Fruit fly (Drosophila melanogaster) whole organism, wandering third instar larva: ENCODE results near the gene Uggt.

ENCODE experiments used
- CG9705 ChIP-seq: fragments of 200-800 bp; sonication (Bioruptor generic); optimal IDR thresholded peaks from 2 replicates; lab custom pipeline; 2018; ENCODE audit warnings: missing biosample characterization, mild to moderate bottlenecking, missing genetic modification characterization
- GATAd ChIP-seq: sonication (Bioruptor generic); optimal IDR thresholded peaks from 2 replicates; lab custom pipeline; 2016; ENCODE audit warnings: missing biosample characterization, missing genetic modification characterization
- Hr78 ChIP-seq: fragments of >200 bp; optimal IDR thresholded peaks from 2 replicates; lab custom pipeline; 2017; ENCODE audit warnings: missing biosample characterization, missing genetic modification characterization
- Mio ChIP-seq: sonication (Bioruptor generic); optimal IDR thresholded peaks from 2 replicates; lab custom pipeline; 2016; ENCODE audit warnings: missing biosample characterization, missing genetic modification characterization
- Myc ChIP-seq: fragments of >200 bp; optimal IDR thresholded peaks from 2 replicates; lab custom pipeline; 2017
- OdsH ChIP-seq: fragments of 200-800 bp; sonication (Bioruptor generic); optimal IDR thresholded peaks from 2 replicates; lab custom pipeline; 2016; ENCODE audit warnings: missing biosample characterization, mild to moderate bottlenecking, missing genetic modification characterization
- br ChIP-seq: fragments of 200-800 bp; sonication (Bioruptor generic); optimal IDR thresholded peaks from 2 replicates; lab custom pipeline; 2016; ENCODE audit warnings: missing biosample characterization, missing genetic modification characterization
- dmrt93B ChIP-seq: fragments of 200-800 bp; sonication (Bioruptor generic); optimal IDR thresholded peaks from 2 replicates; lab custom pipeline; 2018; ENCODE audit warnings: missing biosample characterization, mild to moderate bottlenecking, missing genetic modification characterization
- h ChIP-seq: fragments of 200-800 bp; sonication (Bioruptor generic); optimal IDR thresholded peaks from 3 replicates; lab custom pipeline; 2016; ENCODE audit warnings: missing biosample characterization, mild to moderate bottlenecking, missing genetic modification characterization
- lola ChIP-seq: fragments of >200 bp; optimal IDR thresholded peaks from 2 replicates; lab custom pipeline; 2017; ENCODE audit warnings: missing biosample characterization, missing genetic modification characterization
- pan ChIP-seq: fragments of >200 bp; optimal IDR thresholded peaks from 2 replicates; lab custom pipeline; 2017
- psq ChIP-seq: fragments of 200-800 bp; sonication (Bioruptor generic); optimal IDR thresholded peaks from 3 replicates; lab custom pipeline; 2017; ENCODE audit warnings: missing biosample characterization, mild to moderate bottlenecking, missing genetic modification characterization, moderate library complexity

dm6 chr3L:18841269-18841668, 31.3 kb upstream of the Uggt start:
- TF ChIP-seq Mio (GFP tag; lab: Kevin White, UChicago) (no peak), dmrt93B (GFP tag; lab: Kevin White, UChicago) (no peak), Myc (lab: Kevin White, UChicago) (no peak), OdsH (GFP tag; lab: Kevin White, UChicago) (no peak), br (GFP tag; lab: Kevin White, UChicago) (no peak), GATAd (GFP tag; lab: Kevin White, UChicago) (no peak), lola (GFP tag; lab: Kevin White, UChicago) (no peak), h (no peak), CG9705 (GFP tag; lab: Kevin White, UChicago) (no peak), Hr78 (GFP tag; lab: Kevin White, UChicago) (no peak), psq (GFP tag; lab: Kevin White, UChicago) (no peak), pan (lab: Kevin White, UChicago) (no peak)
